Worm (Caenorhabditis elegans): ENCODE results near the gene amph-1.

Gene amph-1

ce11 chrIV:9632966-9633494 is 14.6 kb downstream of the amph-1 start:
- no peak for TF ChIP-seq unc-120 (tag; optimal IDR thresholded peaks at IDR 0.05; ENCODE audit: poor library complexity, severe bottlenecking)
- TF ChIP-seq zip-8 (tag; optimal IDR thresholded peaks at IDR 0.05) = no peak
- TF ChIP-seq cnd-1 (tag; optimal IDR thresholded peaks at IDR 0.05) = no peak
- no peak for TF ChIP-seq tbx-8 (GFP tag; optimal IDR thresholded peaks at IDR 0.05)
- TF ChIP-seq sem-2 (GFP tag; optimal IDR thresholded peaks at IDR 0.05) = no peak

ce11 chrIV:9632094-9632493 is 15.6 kb downstream of the amph-1 start:
- TF ChIP-seq nhr-28 (tag; optimal IDR thresholded peaks at IDR 0.05) = no peak
- TF ChIP-seq ztf-11 (tag; optimal IDR thresholded peaks at IDR 0.05) = no peak
- TF ChIP-seq bed-3 (GFP tag; optimal IDR thresholded peaks at IDR 0.05) = no peak
- no peak for TF ChIP-seq nhr-2 (tag; optimal IDR thresholded peaks at IDR 0.05)
- no peak for TF ChIP-seq nhr-76 (tag; optimal IDR thresholded peaks at IDR 0.05)
- TF ChIP-seq flh-1 (GFP tag; optimal IDR thresholded peaks at IDR 0.05) = no peak
- no peak for TF ChIP-seq nhr-12 (tag; optimal IDR thresholded peaks at IDR 0.05)
- TF ChIP-seq drap-1 (GFP tag; optimal IDR thresholded peaks at IDR 0.05) = no peak
- TF ChIP-seq M03D4.4 (tag; optimal IDR thresholded peaks at IDR 0.05) = no peak
- TF ChIP-seq lin-13 (tag; optimal IDR thresholded peaks at IDR 0.05) = no peak
- no peak for TF ChIP-seq ceh-83 (GFP tag; optimal IDR thresholded peaks at IDR 0.05)
- TF ChIP-seq sptf-1 (tag; optimal IDR thresholded peaks at IDR 0.05) = no peak
- no peak for TF ChIP-seq snpc-4 (tag; optimal IDR thresholded peaks at IDR 0.05)
- TF ChIP-seq blmp-1 (tag; optimal IDR thresholded peaks at IDR 0.05) = no peak
- no peak for TF ChIP-seq pha-4 (tag; optimal IDR thresholded peaks at IDR 0.05)
- TF ChIP-seq hlh-1 (tag; optimal IDR thresholded peaks at IDR 0.05) = no peak
- no peak for TF ChIP-seq cnd-1 (tag; optimal IDR thresholded peaks at IDR 0.05)
- TF ChIP-seq ham-2 (GFP tag; optimal IDR thresholded peaks at IDR 0.05) = no peak
- TF ChIP-seq ceh-39 (tag; optimal IDR thresholded peaks at IDR 0.05) = no peak
- no peak for TF ChIP-seq tbx-8 (GFP tag; optimal IDR thresholded peaks at IDR 0.05)

ce11 chrIV:9631579-9631978 is 16.1 kb downstream of the amph-1 start:
- TF ChIP-seq unc-120 (tag; optimal IDR thresholded peaks at IDR 0.05; ENCODE audit: poor library complexity, severe bottlenecking) (no peak), bed-3 (GFP tag; optimal IDR thresholded peaks at IDR 0.05) (no peak), lsy-2 (tag; optimal IDR thresholded peaks at IDR 0.05) (no peak), nhr-2 (tag; optimal IDR thresholded peaks at IDR 0.05) (no peak)

- TF ChIP-seq nhr-12 (tag; optimal IDR thresholded peaks at IDR 0.05) (no peak), nhr-76 (tag; optimal IDR thresholded peaks at IDR 0.05) (no peak), mep-1 (tag; optimal IDR thresholded peaks at IDR 0.05) (no peak), flh-1 (GFP tag; optimal IDR thresholded peaks at IDR 0.05) (no peak), ceh-39 (tag; optimal IDR thresholded peaks at IDR 0.05) (no peak), hlh-1 (tag; optimal IDR thresholded peaks at IDR 0.05) (no peak), bed-3 (GFP tag; optimal IDR thresholded peaks at IDR 0.05) (no peak), mab-5 (tag; optimal IDR thresholded peaks at IDR 0.05) (no peak), unc-62 (GFP tag; optimal IDR thresholded peaks at IDR 0.05) (no peak), pha-4 (tag; optimal IDR thresholded peaks at IDR 0.05) (no peak)
Measured at ce11 chrIV:9627033-9627432, 20.6 kb downstream of the amph-1 start.

ce11 chrIV:9625829-9626228 is 21.8 kb downstream of the amph-1 start:
- no peak for TF ChIP-seq mab-5 (tag; optimal IDR thresholded peaks at IDR 0.05)
- no peak for TF ChIP-seq ceh-83 (GFP tag; optimal IDR thresholded peaks at IDR 0.05)
- TF ChIP-seq snpc-4 (tag; optimal IDR thresholded peaks at IDR 0.05) = no peak
- no peak for TF ChIP-seq sptf-1 (tag; optimal IDR thresholded peaks at IDR 0.05)
- no peak for TF ChIP-seq mep-1 (tag; optimal IDR thresholded peaks at IDR 0.05)
- TF ChIP-seq blmp-1 (tag; optimal IDR thresholded peaks at IDR 0.05) = no peak
- no peak for TF ChIP-seq nhr-237 (tag; optimal IDR thresholded peaks at IDR 0.05)
- TF ChIP-seq hlh-1 (tag; optimal IDR thresholded peaks at IDR 0.05) = no peak
- TF ChIP-seq elt-3 (tag; optimal IDR thresholded peaks at IDR 0.05) = no peak
- no peak for TF ChIP-seq bed-3 (GFP tag; optimal IDR thresholded peaks at IDR 0.05)
- no peak for TF ChIP-seq M03D4.4 (tag; optimal IDR thresholded peaks at IDR 0.05)
- TF ChIP-seq ham-2 (GFP tag; optimal IDR thresholded peaks at IDR 0.05) = no peak
- no peak for TF ChIP-seq lin-32 (GFP tag; optimal IDR thresholded peaks at IDR 0.05)
- TF ChIP-seq nhr-2 (tag; optimal IDR thresholded peaks at IDR 0.05) = no peak
- TF ChIP-seq ceh-39 (tag; optimal IDR thresholded peaks at IDR 0.05) = no peak
- no peak for TF ChIP-seq lin-13 (tag; optimal IDR thresholded peaks at IDR 0.05)
- TF ChIP-seq nhr-28 (tag; optimal IDR thresholded peaks at IDR 0.05) = no peak
- TF ChIP-seq elt-1 (tag; optimal IDR thresholded peaks at IDR 0.05; ENCODE audit: borderline replicate concordance, insufficient read depth) = no peak
- no peak for TF ChIP-seq ces-1 (GFP tag; optimal IDR thresholded peaks at IDR 0.05)
- no peak for TF ChIP-seq unc-39 (tag; optimal IDR thresholded peaks at IDR 0.05)

All from whole organism, mixed stage, embryonic.